Fruit fly (Drosophila melanogaster): ENCODE measurements around the gene Gcna.

DNA sequence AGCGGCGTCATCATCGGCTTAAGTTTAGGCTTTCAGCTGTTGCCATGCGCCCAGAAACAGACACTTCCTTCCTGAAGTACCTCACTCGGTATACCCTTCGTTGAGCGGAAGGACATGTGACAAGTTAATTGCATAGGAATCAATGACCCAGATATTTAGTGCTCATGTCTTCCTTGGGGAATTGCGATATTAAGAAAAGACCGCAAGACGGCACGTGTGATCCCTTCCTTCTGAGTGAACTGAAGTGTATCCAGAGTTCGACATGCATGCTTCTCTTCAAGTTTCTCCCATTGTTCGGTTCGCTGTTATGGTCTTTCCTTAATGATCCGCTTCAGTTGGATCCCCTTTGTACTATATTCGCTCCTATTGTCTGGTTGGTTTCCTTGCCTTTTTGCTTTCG lies 25.1 kb downstream of the Gcna start:
- peak; percentile 85 for TF ChIP-seq dsx (GFP tag; optimal IDR thresholded peaks at IDR 0.05; ENCODE audit: poor library complexity, severe bottlenecking)
- TF ChIP-seq Hr39 (GFP tag; optimal IDR thresholded peaks at IDR 0.05) = peak; percentile 90
- TF ChIP-seq Hr38 (GFP tag; optimal IDR thresholded peaks at IDR 0.05) = no peak
- peak; percentile 63 for TF ChIP-seq Blimp-1 (GFP tag; optimal IDR thresholded peaks at IDR 0.05)
- TF ChIP-seq pdm3 (GFP tag; optimal IDR thresholded peaks at IDR 0.05) = peak; percentile 86
- peak; percentile 65 for TF ChIP-seq vri (GFP tag; optimal IDR thresholded peaks at IDR 0.05)
- TF ChIP-seq salr (GFP tag; optimal IDR thresholded peaks at IDR 0.05) = peak; percentile 56 to 72
- TF ChIP-seq fd59A (GFP tag; optimal IDR thresholded peaks at IDR 0.05) = peak; percentile 80

Data from whole organism, prepupa.